Worm (Caenorhabditis elegans): ENCODE measurements around the gene C49F5.13.

Gene C49F5.13

ce11 chrX:11962050-11962788 lies 1.0 kb downstream of the C49F5.13 start (continued):
- TF ChIP-seq unc-55 (GFP tag; optimal IDR thresholded peaks at IDR 0.05) (no peak), ztf-11 (tag; optimal IDR thresholded peaks at IDR 0.05) (no peak), nhr-25 (tag; optimal IDR thresholded peaks at IDR 0.05) (no peak), C34F6.9 (tag; optimal IDR thresholded peaks at IDR 0.05) (no peak), peb-1 (tag; optimal IDR thresholded peaks at IDR 0.05) (no peak), nhr-129 (tag; optimal IDR thresholded peaks at IDR 0.05) (no peak), alr-1 (tag; optimal IDR thresholded peaks at IDR 0.05) (no peak), lin-11 (tag; optimal IDR thresholded peaks at IDR 0.05) (no peak), unc-39 (tag; optimal IDR thresholded peaks at IDR 0.05) (no peak), mab-5 (tag; optimal IDR thresholded peaks at IDR 0.05) (no peak), zag-1 (tag; optimal IDR thresholded peaks at IDR 0.05) (no peak), egl-27 (tag; optimal IDR thresholded peaks at IDR 0.05) (peak; percentile 34), lin-13 (GFP tag; optimal IDR thresholded peaks at IDR 0.05) (no peak), nhr-11 (tag; optimal IDR thresholded peaks at IDR 0.05) (no peak), crh-2 (tag; optimal IDR thresholded peaks at IDR 0.05) (peak; percentile 56), unc-62 (GFP tag; optimal IDR thresholded peaks at IDR 0.05) (no peak), ceh-16 (tag; optimal IDR thresholded peaks at IDR 0.05) (no peak), snpc-4 (tag; optimal IDR thresholded peaks at IDR 0.05) (no peak), dmd-4 (tag; optimal IDR thresholded peaks at IDR 0.05) (no peak), ZK546.5 (tag; optimal IDR thresholded peaks at IDR 0.05) (no peak), lsy-2 (tag; optimal IDR thresholded peaks at IDR 0.05) (no peak), blmp-1 (tag; optimal IDR thresholded peaks at IDR 0.05; ENCODE audit: insufficient read depth) (no peak), sma-3 (GFP tag; optimal IDR thresholded peaks at IDR 0.05) (peak; percentile 16), gmeb-1 (tag; optimal IDR thresholded peaks at IDR 0.05) (no peak), ztf-1 (GFP tag; conservative IDR thresholded peaks at IDR 0.05) (no peak), nhr-21 (tag; optimal IDR thresholded peaks at IDR 0.05) (no peak), mbf-1 (tag; optimal IDR thresholded peaks at IDR 0.05) (no peak)

- TF ChIP-seq gmeb-1 (tag; optimal IDR thresholded peaks at IDR 0.05), result no peak
- TF ChIP-seq alr-1 (tag; optimal IDR thresholded peaks at IDR 0.05), result no peak
- no peak for TF ChIP-seq dmd-4 (tag; optimal IDR thresholded peaks at IDR 0.05)
- TF ChIP-seq ZK546.5 (tag; optimal IDR thresholded peaks at IDR 0.05), result no peak
- no peak for TF ChIP-seq R02D3.7 (tag; optimal IDR thresholded peaks at IDR 0.05)
- TF ChIP-seq nhr-237 (tag; optimal IDR thresholded peaks at IDR 0.05), result no peak
- peak; percentile 58 for TF ChIP-seq elt-1 (tag; optimal IDR thresholded peaks at IDR 0.05)
- TF ChIP-seq blmp-1 (tag; optimal IDR thresholded peaks at IDR 0.05; ENCODE audit: insufficient read depth), result no peak
- no peak for TF ChIP-seq nhr-11 (tag; optimal IDR thresholded peaks at IDR 0.05)
- TF ChIP-seq nhr-21 (tag; optimal IDR thresholded peaks at IDR 0.05), result no peak
- TF ChIP-seq ceh-16 (tag; optimal IDR thresholded peaks at IDR 0.05), result peak; percentile 72
- TF ChIP-seq nhr-25 (tag; optimal IDR thresholded peaks at IDR 0.05), result peak; percentile 12
- no peak for TF ChIP-seq C34F6.9 (tag; optimal IDR thresholded peaks at IDR 0.05)
- TF ChIP-seq zag-1 (tag; optimal IDR thresholded peaks at IDR 0.05), result no peak
- peak; percentile 47 for TF ChIP-seq sma-9 (GFP tag; optimal IDR thresholded peaks at IDR 0.05)
- no peak for TF ChIP-seq sma-9 (tag; optimal IDR thresholded peaks at IDR 0.05)
- TF ChIP-seq sma-3 (GFP tag; optimal IDR thresholded peaks at IDR 0.05), result no peak
- no peak for TF ChIP-seq Y55F3AM.14 (GFP tag; optimal IDR thresholded peaks at IDR 0.05)
Observed at ce11 chrX:11963659-11964058, 2.5 kb downstream of the C49F5.13 start.

ce11 chrX:11964555-11964954 lies 3.4 kb downstream of the C49F5.13 start:
- no peak for TF ChIP-seq nhr-23 (tag; optimal IDR thresholded peaks at IDR 0.05)
- peak; percentile 82 for TF ChIP-seq fos-1 (tag; optimal IDR thresholded peaks at IDR 0.05)
- TF ChIP-seq sma-9 (GFP tag; optimal IDR thresholded peaks at IDR 0.05), result peak; percentile 73
- no peak for TF ChIP-seq sma-9 (tag; optimal IDR thresholded peaks at IDR 0.05)

- no peak for TF ChIP-seq skn-1 (tag; optimal IDR thresholded peaks at IDR 0.05)
- peak; percentile 39 for TF ChIP-seq nhr-25 (tag; optimal IDR thresholded peaks at IDR 0.05)
- peak; percentile 20 for TF ChIP-seq sma-3 (GFP tag; optimal IDR thresholded peaks at IDR 0.05)
- TF ChIP-seq sma-9 (GFP tag; optimal IDR thresholded peaks at IDR 0.05), result peak; percentile 79
- no peak for TF ChIP-seq sma-9 (tag; optimal IDR thresholded peaks at IDR 0.05)
Observed at ce11 chrX:11965163-11965562, 4.0 kb downstream of the C49F5.13 start.
